Worm (Caenorhabditis elegans): ENCODE measurements around the gene nspc-17.

ce11 chrX:14530107-14530506 lies 5.1 kb upstream of the nspc-17 start, which contains the start of gene nspc-20:
- no peak for TF ChIP-seq skn-1 (tag; optimal IDR thresholded peaks at IDR 0.05)
- TF ChIP-seq lin-13 (GFP tag; optimal IDR thresholded peaks at IDR 0.05) = no peak
- TF ChIP-seq C04F5.9 (tag; optimal IDR thresholded peaks at IDR 0.05) = no peak
- TF ChIP-seq ztf-11 (tag; optimal IDR thresholded peaks at IDR 0.05) = no peak
- TF ChIP-seq hlh-4 (tag; optimal IDR thresholded peaks at IDR 0.05) = no peak
- no peak for TF ChIP-seq aly-2 (tag; optimal IDR thresholded peaks at IDR 0.05)

All from whole organism, L1 larva.